Worm (Caenorhabditis elegans) whole organism, L3 larva: ENCODE data around the gene F17E9.16.

Source experiments
- aly-2 ChIP-seq: fragments of 150-350 bp; optimal IDR thresholded peaks from 2 replicates; lab custom pipeline; 2014; ENCODE audit warnings: missing biosample characterization, missing genetic modification characterization
- ama-1 ChIP-seq: fragments of 150-350 bp; optimal IDR thresholded peaks from 2 replicates; lab custom pipeline; 2018
- ceh-16 ChIP-seq: sonication (generic microtip); optimal IDR thresholded peaks from 2 replicates; lab custom pipeline; 2017; ENCODE audit warnings: missing biosample characterization, missing genetic modification characterization
- ceh-28 ChIP-seq: fragments of 150-350 bp; optimal IDR thresholded peaks from 2 replicates; lab custom pipeline; 2014; ENCODE audit warnings: missing biosample characterization, missing genetic modification reagents, missing genetic modification characterization
- ceh-82 ChIP-seq: fragments of 150-350 bp; optimal IDR thresholded peaks from 2 replicates; lab custom pipeline; 2014; ENCODE audit warnings: missing biosample characterization, missing genetic modification characterization
- ceh-9 ChIP-seq: sonication (generic microtip); optimal IDR thresholded peaks from 2 replicates; lab custom pipeline; 2018; ENCODE audit warnings: missing biosample characterization, missing genetic modification characterization
- egl-5 ChIP-seq: fragments of 150-350 bp; optimal IDR thresholded peaks from 2 replicates; lab custom pipeline; 2017; ENCODE audit warnings: missing biosample characterization, missing genetic modification reagents, missing genetic modification characterization, inconsistent platforms
- elt-2 ChIP-seq: sonication (generic microtip); optimal IDR thresholded peaks from 2 replicates; lab custom pipeline; 2016; ENCODE audit warnings: missing genetic modification reagents, mild to moderate bottlenecking, missing genetic modification characterization, missing compliant biosample characterization
- eor-1 ChIP-seq, 2 experiments: fragments of 150-350 bp; optimal IDR thresholded peaks; 2 replicates each; lab custom pipeline; 2014 to 2018; ENCODE audit warnings: missing biosample characterization in 2 of 2, missing genetic modification characterization in 2 of 2
- fkh-10 ChIP-seq: sonication (generic microtip); optimal IDR thresholded peaks from 2 replicates; lab custom pipeline; 2017; ENCODE audit warnings: missing biosample characterization, missing genetic modification reagents, missing genetic modification characterization
- fkh-2 ChIP-seq: fragments of 150-350 bp; optimal IDR thresholded peaks from 2 replicates; lab custom pipeline; 2014; ENCODE audit warnings: missing biosample characterization, missing genetic modification reagents, missing genetic modification characterization
- hmg-11 ChIP-seq: sonication (generic microtip); optimal IDR thresholded peaks from 2 replicates; lab custom pipeline; 2016; ENCODE audit warnings: missing genetic modification characterization, missing compliant biosample characterization
- jun-1 ChIP-seq: fragments of 150-350 bp; optimal IDR thresholded peaks from 2 replicates; lab custom pipeline; 2014; ENCODE audit warnings: missing biosample characterization, missing genetic modification reagents, missing genetic modification characterization
- lin-15B ChIP-seq: fragments of 150-350 bp; optimal IDR thresholded peaks from 2 replicates; lab custom pipeline; 2014; ENCODE audit warnings: missing biosample characterization, missing genetic modification characterization
- lsy-12 ChIP-seq: sonication (generic microtip); optimal IDR thresholded peaks from 2 replicates; lab custom pipeline; 2016; ENCODE audit warnings: mild to moderate bottlenecking, missing genetic modification characterization, missing compliant biosample characterization
- mml-1 ChIP-seq: fragments of 150-350 bp; sonication (generic microtip); optimal IDR thresholded peaks from 3 replicates; lab custom pipeline; 2014; ENCODE audit warnings: missing biosample characterization, missing genetic modification characterization
- nfya-1 ChIP-seq: sonication (generic microtip); optimal IDR thresholded peaks from 2 replicates; lab custom pipeline; 2017; ENCODE audit warnings: missing genetic modification characterization, mild to moderate bottlenecking, missing compliant biosample characterization, antibody characterized with exemption, moderate library complexity; ENCODE audit not compliant: insufficient read depth
- nhr-12 ChIP-seq: fragments of 150-350 bp; optimal IDR thresholded peaks from 2 replicates; lab custom pipeline; 2014; ENCODE audit warnings: missing biosample characterization, missing genetic modification characterization
- nhr-23 ChIP-seq: fragments of 150-350 bp; optimal IDR thresholded peaks from 2 replicates; lab custom pipeline; 2014; ENCODE audit warnings: missing biosample characterization, missing genetic modification reagents, missing genetic modification characterization
- nhr-28 ChIP-seq: fragments of 150-350 bp; optimal IDR thresholded peaks from 2 replicates; lab custom pipeline; 2014; ENCODE audit warnings: missing biosample characterization, missing genetic modification characterization
- nhr-43 ChIP-seq: sonication (generic microtip); optimal IDR thresholded peaks from 2 replicates; lab custom pipeline; 2016; ENCODE audit warnings: mild to moderate bottlenecking, missing genetic modification characterization, missing compliant biosample characterization; ENCODE audit not compliant: poor library complexity, severe bottlenecking
- nhr-67 ChIP-seq: fragments of 150-350 bp; optimal IDR thresholded peaks from 2 replicates; lab custom pipeline; 2014; ENCODE audit warnings: missing biosample characterization, missing genetic modification characterization
- nhr-77 ChIP-seq: fragments of 150-350 bp; optimal IDR thresholded peaks from 2 replicates; lab custom pipeline; 2014; ENCODE audit warnings: missing biosample characterization, missing genetic modification characterization
- pha-4 ChIP-seq: fragments of 150-350 bp; optimal IDR thresholded peaks from 2 replicates; lab custom pipeline; 2014; ENCODE audit warnings: missing biosample characterization, missing genetic modification reagents, missing genetic modification characterization
- pqm-1 ChIP-seq: fragments of 150-350 bp; optimal IDR thresholded peaks from 2 replicates; lab custom pipeline; 2017; ENCODE audit warnings: missing biosample characterization, missing genetic modification characterization, inconsistent platforms
- sea-2 ChIP-seq: fragments of 150-350 bp; sonication (generic microtip); optimal IDR thresholded peaks from 4 replicates; lab custom pipeline; 2014; ENCODE audit warnings: missing biosample characterization, missing genetic modification reagents, missing genetic modification characterization
- snpc-4 ChIP-seq: fragments of 150-350 bp; optimal IDR thresholded peaks from 2 replicates; lab custom pipeline; 2014; ENCODE audit warnings: missing biosample characterization, missing genetic modification characterization
- unc-39 ChIP-seq: sonication (generic microtip); optimal IDR thresholded peaks from 4 replicates; lab custom pipeline; 2017; ENCODE audit warnings: missing biosample characterization, missing genetic modification characterization
- unc-62 ChIP-seq: fragments of 150-350 bp; sonication (generic microtip); optimal IDR thresholded peaks from 4 replicates; lab custom pipeline; 2014; ENCODE audit warnings: missing biosample characterization, missing genetic modification reagents, missing genetic modification characterization
- ztf-11 ChIP-seq: fragments of 150-350 bp; optimal IDR thresholded peaks from 2 replicates; lab custom pipeline; 2014; ENCODE audit warnings: missing biosample characterization, missing genetic modification characterization
- ztf-4 ChIP-seq: fragments of 150-350 bp; optimal IDR thresholded peaks from 2 replicates; lab custom pipeline; 2014; ENCODE audit warnings: missing biosample characterization, missing genetic modification characterization

Gene F17E9.16

DNA sequence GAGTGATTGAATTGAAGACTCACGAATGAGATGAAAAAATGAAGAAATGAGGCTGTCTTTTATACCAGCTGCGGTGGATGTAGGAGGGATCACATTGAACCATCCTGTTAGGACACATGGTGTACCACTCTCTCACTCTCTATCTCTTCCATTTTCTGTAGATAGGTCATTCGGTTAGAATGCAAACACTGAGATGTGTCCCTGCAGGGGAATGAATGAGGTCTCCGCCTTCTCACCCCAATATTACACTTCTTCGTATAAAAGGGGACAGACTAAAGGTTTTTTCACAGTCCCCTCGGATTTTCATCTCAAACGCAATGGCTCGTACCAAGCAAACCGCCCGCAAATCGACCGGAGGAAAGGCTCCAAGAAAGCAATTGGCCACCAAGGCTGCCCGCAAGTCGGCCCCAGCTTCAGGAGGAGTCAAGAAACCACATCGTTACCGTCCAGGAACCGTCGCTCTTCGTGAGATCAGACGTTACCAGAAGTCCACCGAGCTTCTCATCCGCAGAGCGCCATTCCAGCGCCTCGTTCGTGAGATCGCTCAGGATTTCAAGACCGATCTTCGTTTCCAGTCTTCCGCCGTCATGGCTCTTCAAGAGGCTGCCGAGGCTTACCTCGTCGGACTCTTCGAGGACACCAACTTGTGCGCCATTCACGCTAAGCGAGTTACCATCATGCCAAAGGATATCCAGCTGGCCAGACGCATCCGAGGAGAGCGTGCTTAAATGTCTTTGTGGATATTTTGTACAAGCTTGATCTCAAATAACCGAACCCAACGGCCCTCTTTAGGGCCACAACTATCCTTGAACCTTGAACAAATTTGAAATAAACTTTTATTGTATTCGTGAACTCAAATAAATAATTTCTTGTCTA, 17.9 kb upstream of the F17E9.16 start, which contains the start of gene his-32 (continued):
- TF ChIP-seq lin-15B (tag; lab: Kevin White, UChicago), result peak; percentile 15
- TF ChIP-seq ztf-4 (tag; lab: Kevin White, UChicago), result no peak
- TF ChIP-seq aly-2 (tag; lab: Kevin White, UChicago), result no peak
- TF ChIP-seq ceh-16, result no peak
- no peak for TF ChIP-seq nhr-67 (tag; lab: Kevin White, UChicago)
- no peak for TF ChIP-seq nhr-12 (tag; lab: Kevin White, UChicago)
- TF ChIP-seq jun-1 (tag; lab: Kevin White, UChicago), result no peak
- TF ChIP-seq ztf-11, result no peak
- peak; percentile 26 for TF ChIP-seq nhr-43 (tag; lab: Kevin White, UChicago)
- TF ChIP-seq eor-1 (tag; optimal IDR thresholded peaks at IDR 0.05; lab: Kevin White, UChicago), result no peak
- peak; percentile 88 for TF ChIP-seq nhr-23 (tag; lab: Kevin White, UChicago)
- no peak for TF ChIP-seq ama-1 (lab: Kevin White, UChicago)
- no peak for TF ChIP-seq unc-39
- no peak for TF ChIP-seq fkh-2 (tag; lab: Kevin White, UChicago)
- TF ChIP-seq hmg-11 (tag; lab: Kevin White, UChicago), result no peak

DNA sequence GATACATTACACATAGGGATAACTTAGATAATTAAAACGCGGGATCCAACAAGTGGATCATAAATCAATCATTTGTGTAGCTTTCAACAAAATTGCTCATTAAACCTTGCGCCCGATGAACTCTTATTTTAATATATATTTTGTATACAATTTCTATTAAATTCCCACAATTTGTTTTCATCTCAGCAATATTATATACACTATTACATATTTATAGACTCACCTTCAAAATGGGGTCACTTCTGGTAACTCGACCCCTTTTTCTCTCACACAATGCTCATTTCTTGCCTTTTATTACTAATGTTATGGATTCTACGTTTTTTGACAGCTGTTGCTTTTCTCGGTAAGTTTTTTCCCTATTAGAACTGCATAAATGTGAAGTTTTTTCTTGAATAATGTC, 12.5 kb upstream of the F17E9.16 start, which contains the start of gene lgc-6:
Gene lgc-6 (plus strand): TSS at position 301 of the 400 bp plus-strand sequence.
- TF ChIP-seq sea-2 (GFP tag; lab: Kevin White, UChicago) (no peak), snpc-4 (no peak), nhr-77 (tag; lab: Kevin White, UChicago) (no peak), nhr-28 (tag; lab: Kevin White, UChicago) (no peak), ztf-11 (no peak), nfya-1 (tag; lab: Kevin White, UChicago) (no peak), ceh-28 (tag; lab: Kevin White, UChicago) (no peak), mml-1 (no peak), eor-1 (tag; optimal IDR thresholded peaks at IDR 0.05; lab: Kevin White, UChicago) (no peak), pqm-1 (tag; lab: Kevin White, UChicago) (no peak), pha-4 (tag; lab: Kevin White, UChicago) (no peak), ceh-16 (no peak), fkh-2 (tag; lab: Kevin White, UChicago) (no peak), fkh-10 (GFP tag; lab: Kevin White, UChicago) (no peak), ceh-9 (tag; lab: Kevin White, UChicago) (no peak), lin-15B (tag; lab: Kevin White, UChicago) (no peak), egl-5 (tag; lab: Kevin White, UChicago) (no peak)
- TF ChIP-seq, all 47 proteins: peak for 0

DNA sequence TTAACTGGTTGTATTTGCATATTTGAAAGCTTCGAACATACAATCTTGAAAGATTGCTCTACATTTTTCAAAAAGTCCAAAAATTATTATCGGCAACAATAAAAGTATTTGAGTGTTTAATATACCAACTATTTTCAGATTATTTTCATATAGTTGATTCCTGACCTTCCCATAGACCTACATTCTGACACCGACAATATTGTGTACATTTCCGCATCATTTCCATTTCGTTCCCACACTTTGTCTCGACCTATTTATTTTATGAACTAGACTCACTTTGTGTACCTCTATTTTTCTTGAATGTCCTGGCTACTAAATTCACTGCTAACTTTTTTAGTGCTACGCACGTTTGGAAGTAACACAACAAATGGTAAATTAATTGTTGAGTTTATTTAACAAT, 9.8 kb upstream of the F17E9.16 start, which contains the start of gene lgc-5:
Gene lgc-5 (plus strand): TSS at position 301 of the 400 bp plus-strand sequence.
- TF ChIP-seq sea-2 (GFP tag; lab: Kevin White, UChicago), result no peak

DNA sequence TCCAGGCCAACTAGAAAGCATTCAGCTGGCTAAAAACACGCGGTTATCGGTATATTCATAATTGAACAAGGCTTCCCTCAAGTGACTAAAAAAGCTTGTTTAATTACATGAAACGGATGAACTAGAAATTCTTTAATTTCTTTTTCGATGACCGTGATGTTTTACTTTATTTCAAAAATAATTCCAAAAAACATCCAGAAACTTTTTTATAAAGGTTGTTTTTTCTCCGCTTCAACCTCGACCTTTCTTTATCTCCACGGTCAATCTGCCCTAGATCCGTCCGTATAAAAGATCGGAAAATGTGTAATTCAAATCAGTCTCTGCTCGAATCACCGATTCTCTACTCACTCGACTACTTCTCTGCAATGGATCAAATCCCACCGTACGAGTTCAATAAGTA, 6.6 kb upstream of the F17E9.16 start, which contains the start of gene F17E9.5:
Gene F17E9.5 (plus strand): TSS at position 301 of the 400 bp plus-strand sequence.
- TF ChIP-seq sea-2 (GFP tag; lab: Kevin White, UChicago), result no peak
- no peak for TF ChIP-seq ceh-16
- no peak for TF ChIP-seq ceh-82 (tag; lab: Kevin White, UChicago)
- TF ChIP-seq jun-1 (tag; lab: Kevin White, UChicago), result no peak
- no peak for TF ChIP-seq lsy-12 (tag; lab: Kevin White, UChicago)
- TF ChIP-seq nhr-12 (tag; lab: Kevin White, UChicago), result no peak
- no peak for TF ChIP-seq unc-62 (GFP tag; lab: Kevin White, UChicago)
- no peak for TF ChIP-seq fkh-10 (GFP tag; lab: Kevin White, UChicago)

DNA sequence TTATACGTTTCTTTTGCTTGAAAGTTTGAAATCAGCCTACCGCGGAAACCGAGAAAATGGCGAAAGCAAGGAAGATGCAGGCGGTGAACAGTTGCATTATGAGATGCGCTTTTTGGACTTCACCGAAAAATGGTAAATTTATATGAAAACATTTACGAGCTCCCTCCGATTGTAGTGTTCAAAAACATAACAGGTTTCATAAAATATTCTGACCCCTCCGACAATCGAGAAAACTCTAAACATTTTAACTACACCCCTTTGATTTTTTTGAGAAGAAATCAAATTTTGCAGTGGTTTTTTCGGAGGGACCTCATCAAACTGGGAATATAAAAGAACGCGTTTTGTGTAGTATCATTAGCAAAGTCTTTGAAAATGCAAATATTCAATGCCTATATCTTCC, 5.1 kb upstream of the F17E9.16 start, which contains the start of the genes F17E9.18 and F17E9.15:
Gene F17E9.18 (minus strand): TSS at position 101 of the 400 bp plus-strand sequence.
Gene F17E9.15 (plus strand): TSS at position 368 of the 400 bp plus-strand sequence.
- TF ChIP-seq elt-2 (tag; lab: Kevin White, UChicago) (no peak), ama-1 (lab: Kevin White, UChicago) (no peak), snpc-4 (no peak), nhr-43 (tag; lab: Kevin White, UChicago) (no peak), unc-62 (GFP tag; lab: Kevin White, UChicago) (no peak), nhr-12 (tag; lab: Kevin White, UChicago) (no peak)
